Fruit fly (Drosophila melanogaster): Measurements from ENCODE around the gene CG43329.
A peak's percentile ranks its signal among the peaks of the same experiment; 100 is the strongest.

The CG43329 gene

DNA sequence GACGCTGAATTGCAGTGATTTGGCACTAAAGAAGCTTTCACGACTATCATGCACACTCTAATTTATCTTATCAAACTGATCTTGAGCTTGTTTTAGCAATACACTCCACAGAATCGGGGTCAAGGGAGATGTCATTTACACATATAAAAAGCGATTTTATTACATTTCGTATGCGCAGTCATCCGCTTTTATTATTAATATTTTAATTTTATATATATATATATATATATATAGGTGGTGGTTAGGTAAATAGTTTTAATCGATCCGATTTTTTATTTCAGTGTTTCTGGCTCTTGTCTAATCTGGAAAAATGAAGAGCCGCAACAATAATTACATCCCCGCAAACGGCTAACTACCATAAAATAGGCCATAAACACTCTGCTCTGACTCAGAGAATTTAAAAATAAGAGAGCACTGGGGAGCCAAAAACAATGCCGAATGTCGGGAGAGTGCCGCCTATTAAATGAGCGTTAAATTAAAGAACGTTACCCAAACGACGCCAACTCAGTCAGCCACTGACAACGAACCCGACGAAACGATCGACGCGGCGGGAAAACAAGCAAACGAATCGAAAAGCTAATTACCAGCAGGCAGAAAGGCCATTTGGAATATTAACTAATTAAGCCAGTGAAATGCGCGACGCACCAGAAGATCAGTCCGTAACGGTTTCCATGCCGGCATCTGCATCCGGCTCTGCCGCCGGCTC, 33.3 kb downstream of the CG43329 start (continued):
- TF ChIP-seq Vsx1 (GFP tag; optimal IDR thresholded peaks at IDR 0.05) (peak; percentile 63), CG11560 (tag; IDR thresholded peaks at IDR 0.05) (0 out of 3 replicates have a peak, but pooled peaks have one; percentile 40), sisA (GFP tag; IDR thresholded peaks at IDR 0.05) (peak; percentile 10; the same call in 1 of the 2 replicates), NFAT (GFP tag; IDR thresholded peaks at IDR 0.05) (0 out of 2 replicates have a peak, but pooled peaks have one; percentile 40), CG14014 (GFP tag; IDR thresholded peaks at IDR 0.05) (0 out of 2 replicates have a peak, but pooled peaks have one; percentile 30), prd (optimal IDR thresholded peaks at IDR 0.05) (no peak), prd (GFP tag; IDR thresholded peaks at IDR 0.05) (peak; percentile 53; the same call in 2 of the 3 replicates), CG2120 (GFP tag; optimal IDR thresholded peaks at IDR 0.05) (peak; percentile 59), pb (GFP tag; optimal IDR thresholded peaks at IDR 0.05) (no peak)

DNA sequence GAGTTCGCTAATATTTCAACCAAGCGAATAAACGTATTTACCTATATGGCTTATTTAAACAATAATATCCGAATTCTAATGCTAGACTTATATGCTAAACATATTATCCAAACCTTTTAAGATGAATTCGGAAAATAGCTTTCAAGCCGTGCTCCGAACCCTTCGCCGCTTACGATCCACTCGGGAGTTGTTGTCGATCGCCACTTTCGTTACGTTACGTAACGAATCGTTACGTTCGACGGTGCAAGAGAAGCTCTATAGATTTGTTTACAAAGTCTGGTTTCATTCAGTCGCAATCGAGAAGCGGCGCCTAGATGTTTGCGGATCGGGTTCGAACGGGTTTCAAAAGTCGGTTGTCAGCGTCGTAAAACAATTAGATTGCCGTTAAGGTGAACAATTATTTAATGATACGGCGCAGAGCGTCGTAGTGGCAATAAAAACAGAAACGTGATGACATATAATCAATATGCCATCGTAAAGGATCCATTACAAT, 34.7 kb downstream of the CG43329 start, which contains the start of gene CG11426:
Gene CG11426, plus strand, starts transcription at position 258 of the 493 bp plus-strand sequence.
- TF ChIP-seq dmrt99B (tag; optimal IDR thresholded peaks at IDR 0.05), result no peak
- peak; percentile 23 for TF ChIP-seq CTCF (GFP tag; optimal IDR thresholded peaks at IDR 0.05)
- peak; percentile 22 for TF ChIP-seq Jarid2 (GFP tag; optimal IDR thresholded peaks at IDR 0.05)
- peak; percentile 98 for TF ChIP-seq CG9437 (GFP tag; optimal IDR thresholded peaks at IDR 0.05)
- no peak for TF ChIP-seq CG1233 (GFP tag; optimal IDR thresholded peaks at IDR 0.05)
- TF ChIP-seq stwl (tag; optimal IDR thresholded peaks at IDR 0.05), result peak; percentile 29
- TF ChIP-seq CG2199 (GFP tag; IDR thresholded peaks at IDR 0.05), result no peak
- TF ChIP-seq chinmo (GFP tag; IDR thresholded peaks at IDR 0.05; ENCODE audit: partially characterized antibody), result 0 out of 4 replicates have a peak, but pooled peaks have one; percentile 42
- TF ChIP-seq sens (GFP tag), result peak; percentile 66
- no peak for TF ChIP-seq CG4404 (GFP tag; IDR thresholded peaks at IDR 0.05)
- peak in 1 of 2 experiments; percentile 92 for TF ChIP-seq Pdp1 (GFP tag; optimal IDR thresholded peaks at IDR 0.05)
- no peak for TF ChIP-seq tap (tag; optimal IDR thresholded peaks at IDR 0.05)
- TF ChIP-seq Opbp (GFP tag; IDR thresholded peaks at IDR 0.05; ENCODE audit: partially characterized antibody), result no peak
- TF ChIP-seq nerfin-2 (GFP tag; IDR thresholded peaks at IDR 0.05; ENCODE audit: partially characterized antibody), result no peak
- TF ChIP-seq Sry-β (GFP tag; optimal IDR thresholded peaks at IDR 0.05), result no peak
- TF ChIP-seq pita (GFP tag; optimal IDR thresholded peaks at IDR 0.05), result peak; percentile 2

DNA sequence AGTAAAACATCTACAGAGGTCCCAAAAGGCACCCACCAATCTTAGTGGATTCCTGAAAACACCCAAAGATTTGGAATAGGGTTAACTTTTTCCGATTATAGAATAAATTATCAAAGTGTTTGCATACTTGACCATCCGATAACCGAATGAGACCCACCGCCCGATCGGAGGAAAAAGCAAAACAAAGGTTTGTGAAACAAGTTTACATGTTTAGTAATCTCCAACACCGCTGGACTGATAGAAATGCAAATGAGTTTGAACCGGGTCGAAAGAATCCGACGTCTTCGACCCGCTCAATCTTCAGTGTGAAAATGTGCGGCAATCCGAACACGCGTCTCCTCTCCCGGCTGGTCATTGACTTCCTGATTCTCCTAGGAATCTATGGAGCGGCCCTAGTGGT, 36.5 kb downstream of the CG43329 start, which contains the start of gene CG11437:
Gene CG11437, plus strand, starts transcription at position 301 of the 400 bp plus-strand sequence.
- TF ChIP-seq sd (tag; optimal IDR thresholded peaks at IDR 0.05) (peak; percentile 29), Lim3 (GFP tag; IDR thresholded peaks at IDR 0.05) (no peak), CG13424 (tag; optimal IDR thresholded peaks at IDR 0.05) (no peak), sqz (GFP tag; optimal IDR thresholded peaks at IDR 0.05) (no peak), emc (GFP tag; optimal IDR thresholded peaks at IDR 0.05) (no peak), CG17328 (GFP tag; IDR thresholded peaks at IDR 0.05) (no peak), row (GFP tag; IDR thresholded peaks at IDR 0.05) (no peak), CG14667 (GFP tag; IDR thresholded peaks at IDR 0.05) (no peak), CG13894 (tag; optimal IDR thresholded peaks at IDR 0.05) (peak; percentile 75), sima (GFP tag; optimal IDR thresholded peaks at IDR 0.05) (no peak), CG12769 (tag; optimal IDR thresholded peaks at IDR 0.05) (peak; percentile 42), CG31224 (GFP tag; IDR thresholded peaks at IDR 0.05) (no peak), dan (GFP tag; IDR thresholded peaks at IDR 0.05) (no peak), ash1 (GFP tag; optimal IDR thresholded peaks at IDR 0.05) (no peak), CG1024 (GFP tag; IDR thresholded peaks at IDR 0.05) (no peak), Med (GFP tag) (peak; percentile 37), Jarid2 (GFP tag; optimal IDR thresholded peaks at IDR 0.05) (no peak), fru (optimal IDR thresholded peaks at IDR 0.05) (no peak), hth (optimal IDR thresholded peaks at IDR 0.05) (no peak), tup (GFP tag; optimal IDR thresholded peaks at IDR 0.05) (no peak), CG10431 (GFP tag; optimal IDR thresholded peaks at IDR 0.05) (no peak), D (optimal IDR thresholded peaks at IDR 0.05) (no peak), D (GFP tag; optimal IDR thresholded peaks at IDR 0.05) (no peak), Tbp (GFP tag; optimal IDR thresholded peaks at IDR 0.05) (no peak), CG17186 (GFP tag; optimal IDR thresholded peaks at IDR 0.05) (no peak), dimm (GFP tag; IDR thresholded peaks at IDR 0.05) (no peak)
